Worm (Caenorhabditis elegans) whole organism, L4 larva: ENCODE measurements around the gene T16A9.5.

Experiments
- Y48G9A.11 ChIP-seq: fragments of 200-800 bp; sonication (Bioruptor generic); IDR thresholded peaks from 2 replicates; pipeline ENCODE4 v1.3.6; 2022; ENCODE audit warnings: missing genetic modification reagents, missing genetic modification characterization, missing compliant biosample characterization
- ama-1 ChIP-seq: fragments of 150-350 bp; optimal IDR thresholded peaks from 2 replicates; lab custom pipeline; 2014; ENCODE audit warnings: inconsistent platforms, mixed read lengths
- ceh-82 ChIP-seq: sonication (generic microtip); optimal IDR thresholded peaks from 2 replicates; lab custom pipeline; 2017; ENCODE audit warnings: missing biosample characterization, missing genetic modification characterization
- fkh-10 ChIP-seq: fragments of 150-350 bp; optimal IDR thresholded peaks from 2 replicates; lab custom pipeline; 2014; ENCODE audit warnings: missing biosample characterization, missing genetic modification reagents, missing genetic modification characterization
- lir-3 ChIP-seq: sonication (generic microtip); optimal IDR thresholded peaks from 2 replicates; lab custom pipeline; 2016; ENCODE audit warnings: mild to moderate bottlenecking, missing genetic modification characterization, missing compliant biosample characterization
- nhr-102 ChIP-seq: sonication (generic microtip); optimal IDR thresholded peaks from 2 replicates; lab custom pipeline; 2016; ENCODE audit warnings: mild to moderate bottlenecking, missing genetic modification characterization, moderate library complexity, missing compliant biosample characterization
- nhr-237 ChIP-seq: sonication (generic microtip); optimal IDR thresholded peaks from 2 replicates; lab custom pipeline; 2017; ENCODE audit warnings: missing biosample characterization, missing genetic modification characterization
- nhr-28 ChIP-seq: fragments of 150-350 bp; optimal IDR thresholded peaks from 2 replicates; lab custom pipeline; 2014; ENCODE audit warnings: missing biosample characterization, missing genetic modification characterization
- pqm-1 ChIP-seq: sonication (generic microtip); optimal IDR thresholded peaks from 2 replicates; lab custom pipeline; 2017; ENCODE audit warnings: missing biosample characterization, missing genetic modification characterization
- set-16 ChIP-seq: fragments of 200-800 bp; sonication (Bioruptor generic); IDR thresholded peaks from 2 replicates; pipeline ENCODE4 v1.3.6; 2022; ENCODE audit warnings: missing genetic modification reagents, missing genetic modification characterization, missing compliant biosample characterization
- skn-1 ChIP-seq: fragments of 150-350 bp; optimal IDR thresholded peaks from 2 replicates; lab custom pipeline; 2014; ENCODE audit warnings: missing biosample characterization, missing genetic modification characterization
- snpc-1.2 ChIP-seq: fragments of 200-800 bp; sonication (Bioruptor generic); IDR thresholded peaks from 2 replicates; pipeline ENCODE4 v1.3.6; 2022; ENCODE audit warnings: missing genetic modification reagents, missing genetic modification characterization, missing compliant biosample characterization
- ztf-11 ChIP-seq: fragments of 150-350 bp; optimal IDR thresholded peaks from 2 replicates; lab custom pipeline; 2014; ENCODE audit warnings: missing biosample characterization, missing genetic modification characterization

DNA sequence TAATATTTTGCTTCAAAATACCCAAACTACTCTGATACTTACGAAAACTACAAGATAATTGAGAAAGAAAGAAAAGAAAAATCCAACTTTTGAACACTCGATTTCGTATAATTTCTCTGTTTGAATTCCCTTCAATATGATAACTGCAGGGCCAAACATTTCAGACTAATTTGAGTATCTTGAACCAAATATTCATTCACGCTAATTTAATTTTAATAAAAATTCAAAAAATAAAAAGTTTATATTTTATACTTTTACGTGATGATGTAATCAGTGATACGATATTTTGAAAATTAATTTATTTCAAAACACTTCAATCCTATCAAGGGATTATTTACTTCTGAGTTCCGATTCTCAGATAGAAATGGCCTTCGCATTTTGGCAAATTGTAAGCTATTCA is 35.1 kb downstream of the T16A9.5 start, which contains the start of gene ZC376.8:
- TF ChIP-seq ztf-11 (no peak), nhr-28 (no peak), nhr-237 (tag; lab: Kevin White, UChicago) (no peak), Y48G9A.11 (no peak), lir-3 (no peak), pqm-1 (no peak), snpc-1.2 (GFP tag; lab: Robert Waterston, UW) (no peak), ama-1 (lab: Kevin White, UChicago) (no peak), nhr-102 (no peak), set-16 (no peak), fkh-10 (GFP tag; lab: Kevin White, UChicago) (no peak), skn-1 (tag; lab: Kevin White, UChicago) (no peak), ceh-82 (tag; lab: Kevin White, UChicago) (no peak)
